Fruit fly (Drosophila melanogaster) whole organism, embryonic: ENCODE results near the gene CG14104.

Source experiments
- Atf6 ChIP-seq: fragments of 200-800 bp; sonication (Bioruptor generic); IDR thresholded peaks from 2 replicates; pipeline ENCODE4 v1.3.6; 2022; ENCODE audit warnings: missing biosample characterization, missing genetic modification characterization
- CG11247 ChIP-seq: fragments of 200-800 bp; sonication (Bioruptor generic); IDR thresholded peaks from 2 replicates; pipeline ENCODE4 v1.3.6; 2022; ENCODE audit warnings: missing biosample characterization, missing genetic modification characterization
- CG11398 ChIP-seq: fragments of 200-800 bp; sonication (Bioruptor generic); optimal IDR thresholded peaks from 2 replicates; lab custom pipeline; 2016; ENCODE audit warnings: missing biosample characterization, missing genetic modification characterization
- CG12391 ChIP-seq: fragments of 200-800 bp; sonication (Bioruptor generic); optimal IDR thresholded peaks from 3 replicates; lab custom pipeline; 2018; ENCODE audit warnings: missing biosample characterization, mild to moderate bottlenecking, missing genetic modification characterization, moderate library complexity
- CG12659 ChIP-seq: fragments of 200-800 bp; sonication (Bioruptor generic); optimal IDR thresholded peaks from 3 replicates; lab custom pipeline; 2017; ENCODE audit warnings: mild to moderate bottlenecking, missing biosample characterization, missing genetic modification reagents, missing genetic modification characterization
- CG12744 ChIP-seq: fragments of 200-800 bp; sonication (Bioruptor generic); optimal IDR thresholded peaks from 2 replicates; lab custom pipeline; 2016; ENCODE audit warnings: missing biosample characterization, missing genetic modification characterization
- CG12769 ChIP-seq: fragments of 200-800 bp; sonication (Bioruptor generic); optimal IDR thresholded peaks from 2 replicates; lab custom pipeline; 2019; ENCODE audit warnings: missing biosample characterization, mild to moderate bottlenecking, missing genetic modification characterization, moderate library complexity
- CG13123 ChIP-seq: fragments of 200-800 bp; sonication (Bioruptor generic); optimal IDR thresholded peaks from 2 replicates; lab custom pipeline; 2016; ENCODE audit warnings: missing biosample characterization, missing genetic modification characterization
- CG1529 ChIP-seq: fragments of 200-800 bp; sonication (Bioruptor generic); optimal IDR thresholded peaks from 3 replicates; lab custom pipeline; 2018; ENCODE audit warnings: missing biosample characterization, missing genetic modification characterization
- CG16815 ChIP-seq: fragments of 200-800 bp; sonication (Bioruptor generic); optimal IDR thresholded peaks from 3 replicates; lab custom pipeline; 2017; ENCODE audit warnings: missing biosample characterization, mild to moderate bottlenecking, missing genetic modification characterization
- CG1792 ChIP-seq: fragments of 200-800 bp; sonication (Bioruptor generic); optimal IDR thresholded peaks from 2 replicates; lab custom pipeline; 2016; ENCODE audit warnings: missing biosample characterization, missing genetic modification characterization
- CG18599 ChIP-seq: fragments of 200-800 bp; sonication (Bioruptor generic); optimal IDR thresholded peaks from 3 replicates; lab custom pipeline; 2017; ENCODE audit warnings: missing biosample characterization, missing genetic modification characterization, mild to moderate bottlenecking, moderate library complexity, missing genetic modification reagents
- CG4360 ChIP-seq: fragments of 200-800 bp; sonication (Bioruptor generic); IDR thresholded peaks from 2 replicates; pipeline ENCODE4 v1.3.6; 2022; ENCODE audit warnings: missing biosample characterization, missing genetic modification characterization
- CG4617 ChIP-seq: fragments of 200-800 bp; sonication (Bioruptor generic); optimal IDR thresholded peaks from 3 replicates; lab custom pipeline; 2016; ENCODE audit warnings: missing biosample characterization, missing genetic modification characterization, borderline replicate concordance
- CG4707 ChIP-seq: fragments of 200-800 bp; sonication (Bioruptor generic); optimal IDR thresholded peaks from 2 replicates; lab custom pipeline; 2018; ENCODE audit warnings: missing biosample characterization, mild to moderate bottlenecking, missing genetic modification characterization, moderate library complexity
- CG6654 ChIP-seq: fragments of 200-800 bp; sonication (Bioruptor generic); optimal IDR thresholded peaks from 2 replicates; lab custom pipeline; 2017; ENCODE audit warnings: missing biosample characterization, mild to moderate bottlenecking, missing genetic modification characterization
- CG8290 ChIP-seq, 3 experiments: fragments of 200-800 bp; sonication (Bioruptor generic); optimal IDR thresholded peaks; 2 replicates each; lab custom pipeline; 2016 to 2019; ENCODE audit warnings: missing biosample characterization in 3 of 3, missing genetic modification characterization in 3 of 3, mild to moderate bottlenecking in 2 of 3, moderate library complexity in 1 of 3
- Chrac-16 ChIP-seq: fragments of 200-800 bp; sonication (Bioruptor generic); optimal IDR thresholded peaks from 3 replicates; lab custom pipeline; 2016; ENCODE audit warnings: missing biosample characterization, missing genetic modification characterization
- D ChIP-seq, 2 experiments: fragments of 200-800 bp in 1 of 2; fragments of >200 bp in 1 of 2; sonication (Bioruptor generic) in 1 of 2; optimal IDR thresholded peaks; 2 replicates in 1 of 2; 3 replicates in 1 of 2; lab custom pipeline; 2017; ENCODE audit warnings: mild to moderate bottlenecking in 1 of 2, missing biosample characterization in 1 of 2, missing genetic modification characterization in 1 of 2, missing genetic modification reagents in 1 of 2
- Dip3 ChIP-seq: fragments of 200-800 bp; sonication (Bioruptor generic); optimal IDR thresholded peaks from 3 replicates; lab custom pipeline; 2016; ENCODE audit warnings: missing biosample characterization, missing genetic modification characterization
- Drgx ChIP-seq: fragments of 200-800 bp; sonication (Bioruptor generic); IDR thresholded peaks from 2 replicates; pipeline ENCODE4 v1.3.6; 2022; ENCODE audit warnings: missing biosample characterization, missing genetic modification characterization
- ERR ChIP-seq: fragments of 200-800 bp; sonication (Bioruptor generic); optimal IDR thresholded peaks from 2 replicates; lab custom pipeline; 2016; ENCODE audit warnings: missing biosample characterization, missing genetic modification characterization
- Eip74EF ChIP-seq, 2 experiments: fragments of 200-800 bp in 1 of 2; fragments of >200 bp in 1 of 2; sonication (Bioruptor generic) in 1 of 2; optimal IDR thresholded peaks; 2 replicates each; lab custom pipeline; 2017 to 2019; ENCODE audit warnings: missing biosample characterization in 2 of 2, missing genetic modification characterization in 2 of 2, mild to moderate bottlenecking in 1 of 2, moderate library complexity in 1 of 2
- Hmx ChIP-seq: fragments of 200-800 bp; sonication (Bioruptor generic); optimal IDR thresholded peaks from 2 replicates; lab custom pipeline; 2016; ENCODE audit warnings: missing biosample characterization, missing genetic modification characterization
- Lhr ChIP-seq: fragments of 200-800 bp; sonication (Bioruptor generic); optimal IDR thresholded peaks from 3 replicates; lab custom pipeline; 2017; ENCODE audit warnings: mild to moderate bottlenecking, missing biosample characterization, missing genetic modification reagents, missing genetic modification characterization
- MESR4 ChIP-seq: fragments of 200-800 bp; sonication (Bioruptor generic); optimal IDR thresholded peaks from 2 replicates; lab custom pipeline; 2018; ENCODE audit warnings: missing biosample characterization, mild to moderate bottlenecking, missing genetic modification characterization, moderate library complexity
- NFAT ChIP-seq: fragments of 200-800 bp; sonication (Bioruptor generic); IDR thresholded peaks from 2 replicates; pipeline ENCODE4 v1.3.6; 2022; ENCODE audit warnings: missing biosample characterization, missing genetic modification characterization
- Neu2 ChIP-seq: fragments of 200-800 bp; sonication (Bioruptor generic); optimal IDR thresholded peaks from 3 replicates; lab custom pipeline; 2016; ENCODE audit warnings: missing biosample characterization, missing genetic modification characterization, borderline replicate concordance
- Optix ChIP-seq: fragments of 200-800 bp; sonication (Bioruptor generic); IDR thresholded peaks from 3 replicates; pipeline ENCODE4 v1.3.6; 2022; ENCODE audit warnings: missing biosample characterization, missing genetic modification characterization
- Ravus ChIP-seq: fragments of 200-800 bp; sonication (Bioruptor generic); IDR thresholded peaks from 2 replicates; pipeline ENCODE4 v1.3.6; 2022; ENCODE audit warnings: missing biosample characterization, missing genetic modification characterization
- ac ChIP-seq: fragments of 200-800 bp; sonication (Bioruptor generic); optimal IDR thresholded peaks from 3 replicates; lab custom pipeline; 2017; ENCODE audit warnings: missing biosample characterization, mild to moderate bottlenecking, missing genetic modification characterization
- ap ChIP-seq: fragments of 200-800 bp; sonication (Bioruptor generic); IDR thresholded peaks from 2 replicates; pipeline ENCODE4 v1.3.6; 2022; ENCODE audit warnings: missing biosample characterization, missing genetic modification characterization
- corto ChIP-seq: fragments of 200-800 bp; sonication (Bioruptor generic); optimal IDR thresholded peaks from 2 replicates; lab custom pipeline; 2016; ENCODE audit warnings: missing biosample characterization, mild to moderate bottlenecking, missing genetic modification characterization, moderate library complexity
- croc ChIP-seq: fragments of 200-800 bp; sonication (Bioruptor generic); conservative IDR thresholded peaks from 3 replicates; pipeline ENCODE4 v1.3.6; 2022; ENCODE audit warnings: missing biosample characterization, missing genetic modification characterization
- crol ChIP-seq: fragments of 200-800 bp; sonication (Bioruptor generic); IDR thresholded peaks from 2 replicates; pipeline ENCODE4 v1.3.6; 2022; ENCODE audit warnings: missing biosample characterization, missing genetic modification characterization
- crp ChIP-seq, 2 experiments: fragments of 200-800 bp; sonication (Bioruptor generic); optimal IDR thresholded peaks; 2 replicates in 1 of 2; 3 replicates in 1 of 2; lab custom pipeline; 2017; ENCODE audit warnings: missing biosample characterization in 2 of 2, missing genetic modification characterization in 2 of 2, mild to moderate bottlenecking in 1 of 2, moderate library complexity in 1 of 2
- cwo ChIP-seq: fragments of 200-800 bp; sonication (Bioruptor generic); optimal IDR thresholded peaks from 3 replicates; lab custom pipeline; 2017; ENCODE audit warnings: missing biosample characterization, missing genetic modification characterization, mild to moderate bottlenecking, moderate library complexity, missing genetic modification reagents
- dysf ChIP-seq: fragments of 200-800 bp; sonication (Bioruptor generic); IDR thresholded peaks from 3 replicates; pipeline ENCODE4 v1.3.6; 2022; ENCODE audit warnings: missing biosample characterization, missing genetic modification characterization
- emc ChIP-seq: fragments of 200-800 bp; sonication (Bioruptor generic); optimal IDR thresholded peaks from 2 replicates; lab custom pipeline; 2016; ENCODE audit warnings: missing biosample characterization, missing genetic modification characterization
- fd3F ChIP-seq: fragments of 200-800 bp; sonication (Bioruptor generic); optimal IDR thresholded peaks from 2 replicates; lab custom pipeline; 2018; ENCODE audit warnings: missing biosample characterization, mild to moderate bottlenecking, missing genetic modification characterization, moderate library complexity
- gce ChIP-seq: fragments of 200-800 bp; sonication (Bioruptor generic); IDR thresholded peaks from 3 replicates; pipeline ENCODE4 v1.3.6; 2022; ENCODE audit warnings: missing biosample characterization, missing genetic modification characterization
- hth ChIP-seq: fragments of >200 bp; optimal IDR thresholded peaks from 2 replicates; lab custom pipeline; 2017; ENCODE audit warnings: inconsistent platforms
- pfk ChIP-seq: fragments of 200-800 bp; sonication (Bioruptor generic); optimal IDR thresholded peaks from 2 replicates; lab custom pipeline; 2018; ENCODE audit warnings: missing biosample characterization, mild to moderate bottlenecking, missing genetic modification characterization, moderate library complexity
- pnt ChIP-seq: fragments of 200-800 bp; sonication (Bioruptor generic); optimal IDR thresholded peaks from 3 replicates; lab custom pipeline; 2016; ENCODE audit warnings: missing biosample characterization, missing genetic modification characterization
- schlank ChIP-seq: fragments of 200-800 bp; sonication (Bioruptor generic); optimal IDR thresholded peaks from 2 replicates; lab custom pipeline; 2018; ENCODE audit warnings: missing biosample characterization, mild to moderate bottlenecking, missing genetic modification characterization
- vnd ChIP-seq: fragments of 200-800 bp; sonication (Bioruptor generic); IDR thresholded peaks from 3 replicates; pipeline ENCODE4 v1.3.6; 2022; ENCODE audit warnings: missing biosample characterization, missing genetic modification characterization; ENCODE audit not compliant: partially characterized antibody
- wdn ChIP-seq: fragments of 200-800 bp; sonication (Bioruptor generic); IDR thresholded peaks from 2 replicates; pipeline ENCODE4 v1.3.6; 2022; ENCODE audit warnings: missing biosample characterization, missing genetic modification characterization
- wor ChIP-seq: fragments of 200-800 bp; sonication (Bioruptor generic); IDR thresholded peaks from 2 replicates; pipeline ENCODE4 v1.3.6; 2022; ENCODE audit warnings: missing biosample characterization, missing genetic modification characterization

CG14104 gene

dm6 chr3L:19794203-19794802, 12.7 kb downstream of the CG14104 start (continued):
- no peak for TF ChIP-seq D (optimal IDR thresholded peaks at IDR 0.05; lab: Kevin White, UChicago)
- TF ChIP-seq D (GFP tag; optimal IDR thresholded peaks at IDR 0.05; lab: Kevin White, UChicago): peak; percentile 76
- peak; percentile 88 for TF ChIP-seq cwo (GFP tag; lab: Kevin White, UChicago)
- peak; percentile 81 for TF ChIP-seq fd3F
- TF ChIP-seq Ravus (GFP tag; lab: Robert Waterston, UW): no peak
- no peak for TF ChIP-seq hth (lab: Kevin White, UChicago)
- 0 out of 2 replicates have a peak, but pooled peaks have one; percentile 28 for TF ChIP-seq ap
- TF ChIP-seq CG4360 (GFP tag; lab: Robert Waterston, UW): no peak
- TF ChIP-seq CG18599 (GFP tag; lab: Kevin White, UChicago): peak; percentile 91
- TF ChIP-seq CG8290 (GFP tag; optimal IDR thresholded peaks at IDR 0.05; lab: Kevin White, UChicago): peak; percentile 36
- TF ChIP-seq CG8290 (tag; optimal IDR thresholded peaks at IDR 0.05; lab: Kevin White, UChicago): peak; percentile 34 to 88
- TF ChIP-seq ac: peak; percentile 22
- TF ChIP-seq crp (GFP tag; optimal IDR thresholded peaks at IDR 0.05; lab: Kevin White, UChicago): no peak
- TF ChIP-seq wdn: no peak
- peak; percentile 69 for TF ChIP-seq Hmx (GFP tag; lab: Kevin White, UChicago)
- TF ChIP-seq croc (GFP tag; lab: Robert Waterston, UW): peak; percentile 49; the same call in 2 of the 3 replicates
- TF ChIP-seq CG6654: peak; percentile 66
- TF ChIP-seq Optix (GFP tag; lab: Robert Waterston, UW): peak; percentile 59; the same call in 2 of the 3 replicates
- TF ChIP-seq CG12769 (tag; lab: Kevin White, UChicago): no peak
- no peak for TF ChIP-seq MESR4
- TF ChIP-seq pfk: peak; percentile 16
- TF ChIP-seq ERR (GFP tag; lab: Kevin White, UChicago): peak; percentile 45
- peak; percentile 30 for TF ChIP-seq CG13123 (GFP tag; lab: Kevin White, UChicago)
- peak; percentile 27 for TF ChIP-seq CG11398 (GFP tag; lab: Kevin White, UChicago)
- TF ChIP-seq wor (GFP tag; lab: Robert Waterston, UW): no peak; the same call in 1 of the 2 replicates
- peak; percentile 77 for TF ChIP-seq corto
- TF ChIP-seq Drgx: peak; percentile 78
- TF ChIP-seq gce: 0 out of 3 replicates have a peak, but pooled peaks have one; percentile 11
- peak; percentile 53 for TF ChIP-seq CG1792 (GFP tag; lab: Kevin White, UChicago)
- peak; percentile 75 for TF ChIP-seq schlank (tag; lab: Kevin White, UChicago)
- peak; percentile 88 for TF ChIP-seq CG12391 (tag; lab: Kevin White, UChicago)
- TF ChIP-seq CG12659 (GFP tag; lab: Kevin White, UChicago): peak; percentile 93
- peak; percentile 33 for TF ChIP-seq Neu2
- peak; percentile 76 for TF ChIP-seq Chrac-16 (GFP tag; lab: Kevin White, UChicago)
- TF ChIP-seq Dip3: peak; percentile 63
- TF ChIP-seq NFAT (GFP tag; lab: Robert Waterston, UW): peak; percentile 89
- TF ChIP-seq Atf6: peak; percentile 83
- TF ChIP-seq Eip74EF (GFP tag; optimal IDR thresholded peaks at IDR 0.05; lab: Kevin White, UChicago): peak in 1 of 2 experiments; percentile 90
- TF ChIP-seq CG4617 (GFP tag; lab: Kevin White, UChicago): no peak
- TF ChIP-seq CG1529 (GFP tag; lab: Kevin White, UChicago): peak; percentile 73
- peak; percentile 54 for TF ChIP-seq CG12744 (GFP tag; lab: Kevin White, UChicago)
- peak; percentile 52; the same call in 1 of the 3 replicates for TF ChIP-seq vnd (GFP tag; lab: Robert Waterston, UW)
- TF ChIP-seq CG16815: peak; percentile 72
- TF ChIP-seq emc (GFP tag; lab: Kevin White, UChicago): peak; percentile 36
- TF ChIP-seq CG4707 (GFP tag; lab: Kevin White, UChicago): peak; percentile 81
- TF ChIP-seq dysf (GFP tag; lab: Robert Waterston, UW): peak; percentile 81; the same call in 2 of the 3 replicates
- TF ChIP-seq CG11247: peak; percentile 57
- TF ChIP-seq Lhr: peak; percentile 57
- TF ChIP-seq pnt (GFP tag; lab: Kevin White, UChicago): peak; percentile 46
- no peak for TF ChIP-seq crol (GFP tag; lab: Robert Waterston, UW)
